Worm (Caenorhabditis elegans): ENCODE results near the gene pam-1.

pam-1 gene

DNA sequence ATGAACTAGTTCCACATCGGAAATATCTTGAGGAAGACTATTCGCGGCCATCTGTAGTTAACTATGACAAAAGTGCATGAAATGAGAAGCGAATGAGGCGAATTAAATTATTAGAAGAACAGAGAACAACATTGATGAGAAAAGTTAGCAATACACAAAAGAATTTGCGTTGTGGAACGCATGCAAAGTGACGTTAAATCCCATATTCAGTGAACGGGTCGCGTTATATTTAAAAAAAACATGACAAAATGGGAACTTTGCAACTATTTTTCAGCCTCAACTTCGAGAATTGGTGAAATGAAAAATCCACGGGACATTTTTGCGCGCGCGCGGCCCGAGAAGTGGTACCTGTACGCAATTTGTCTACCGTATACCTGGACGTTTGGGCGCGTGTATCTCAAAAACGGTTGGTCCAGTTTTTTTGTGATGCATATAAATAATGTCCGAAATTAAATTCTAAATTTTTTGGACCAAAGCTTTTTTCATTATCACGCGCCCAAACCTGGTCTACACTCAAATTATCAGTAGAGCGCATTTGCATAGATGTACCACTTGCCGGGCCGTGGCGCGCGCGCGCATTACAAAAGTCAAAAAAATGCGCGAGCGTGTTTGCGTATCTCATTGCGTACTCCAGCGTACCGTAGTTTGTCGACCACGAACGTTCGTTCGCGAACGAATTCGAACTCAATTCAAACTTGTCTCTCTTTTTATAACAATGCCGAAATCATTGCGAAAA lies 2.6 kb downstream of the pam-1 start, which contains the start of the genes cdd-2 and oef-1:
TSS of gene cdd-2 (minus strand) at position 51 of the 736 bp plus-strand sequence.
TSS of gene oef-1 (plus strand) at position 575 of the 736 bp plus-strand sequence.
- TF ChIP-seq nhr-85 (tag) (no peak), nhr-90 (tag; optimal IDR thresholded peaks at IDR 0.05; ENCODE audit: poor library complexity) (no peak), elt-2 (tag; optimal IDR thresholded peaks at IDR 0.05) (no peak), lin-39 (tag; optimal IDR thresholded peaks at IDR 0.05) (no peak), pag-3 (tag; optimal IDR thresholded peaks at IDR 0.05; ENCODE audit: borderline replicate concordance, insufficient read depth) (no peak), nhr-71 (tag; optimal IDR thresholded peaks at IDR 0.05) (no peak), zip-4 (GFP tag; optimal IDR thresholded peaks at IDR 0.05) (no peak)

DNA sequence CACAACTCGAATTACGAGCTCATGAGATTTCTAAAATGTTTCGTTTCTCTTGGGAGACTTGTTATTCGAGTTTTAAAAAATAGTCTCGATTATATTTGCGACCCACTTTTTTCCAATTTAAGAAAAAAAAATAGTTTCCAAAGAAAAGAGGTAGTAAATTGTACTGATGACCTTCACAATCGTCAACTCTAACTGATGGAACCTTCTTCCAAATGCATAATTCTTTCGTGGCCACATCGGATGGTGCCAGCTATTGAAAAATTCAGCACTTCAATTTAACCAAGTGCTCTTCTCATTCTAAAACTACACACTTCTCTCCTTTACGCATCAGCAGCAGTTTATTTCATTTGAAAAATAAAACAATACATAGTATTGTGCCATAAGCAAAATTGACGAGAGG lies 7.0 kb downstream of the pam-1 start:
- TF ChIP-seq mab-9 (GFP tag; IDR thresholded peaks at IDR 0.05) (0 out of 2 replicates have a peak, but pooled peaks have one; percentile 3), zip-4 (GFP tag; optimal IDR thresholded peaks at IDR 0.05) (no peak)

DNA sequence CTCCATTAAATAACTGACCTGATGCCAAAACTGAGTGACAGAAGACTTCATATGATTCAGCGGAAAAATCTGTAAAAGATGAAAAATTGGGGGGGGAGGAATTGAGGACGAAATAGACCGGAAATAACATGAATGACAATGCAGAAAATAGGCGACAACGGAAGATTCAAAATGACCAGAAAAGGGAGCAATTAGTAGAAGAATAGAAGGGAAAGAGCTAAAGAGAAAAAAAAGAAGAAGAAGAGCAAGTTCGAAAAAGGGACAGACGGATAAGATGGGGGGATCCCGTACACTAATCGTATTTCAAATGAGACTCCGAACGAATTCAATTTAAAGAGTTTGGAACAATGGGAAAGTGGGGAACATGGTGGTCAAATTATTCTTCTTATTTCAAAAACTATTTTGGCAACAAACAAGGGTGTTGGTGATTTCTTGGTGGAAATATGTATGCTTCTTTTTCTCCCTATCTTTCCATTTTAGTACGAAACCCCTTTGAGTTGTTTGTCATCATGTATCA lies 8.1 kb downstream of the pam-1 start, which contains the start of gene R05G6.10:
TSS of gene R05G6.10 (minus strand) at position 51 of the 517 bp plus-strand sequence.
- peak; percentile 49 for TF ChIP-seq lin-14 (GFP tag; optimal IDR thresholded peaks at IDR 0.05)
- no peak for TF ChIP-seq C16A3.4 (tag; optimal IDR thresholded peaks at IDR 0.05)

DNA sequence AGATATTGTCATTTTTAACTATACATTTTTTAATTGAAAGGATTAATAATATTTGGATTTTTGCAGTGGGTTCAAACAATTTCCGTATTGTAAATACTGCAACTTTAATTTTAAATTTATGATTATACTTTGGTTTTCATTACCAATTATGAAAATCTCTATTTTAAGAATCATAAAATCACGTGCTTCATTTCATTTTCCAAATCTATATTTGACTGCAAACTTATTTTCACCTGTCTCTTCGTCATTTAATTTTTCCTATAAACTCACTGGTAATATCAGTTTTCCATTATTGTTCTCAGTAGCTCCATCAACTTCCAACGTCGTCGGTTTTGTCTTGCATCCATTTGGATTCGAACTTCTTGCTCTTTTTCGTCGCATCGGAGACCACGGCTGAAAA lies 18.3 kb downstream of the pam-1 start, which contains the start of gene R05G6.1:
TSS of gene R05G6.1 (plus strand) at position 301 of the 400 bp plus-strand sequence.
- TF ChIP-seq vab-15 (tag; optimal IDR thresholded peaks at IDR 0.05) (no peak), hlh-4 (tag; optimal IDR thresholded peaks at IDR 0.05) (peak; percentile 44)

DNA sequence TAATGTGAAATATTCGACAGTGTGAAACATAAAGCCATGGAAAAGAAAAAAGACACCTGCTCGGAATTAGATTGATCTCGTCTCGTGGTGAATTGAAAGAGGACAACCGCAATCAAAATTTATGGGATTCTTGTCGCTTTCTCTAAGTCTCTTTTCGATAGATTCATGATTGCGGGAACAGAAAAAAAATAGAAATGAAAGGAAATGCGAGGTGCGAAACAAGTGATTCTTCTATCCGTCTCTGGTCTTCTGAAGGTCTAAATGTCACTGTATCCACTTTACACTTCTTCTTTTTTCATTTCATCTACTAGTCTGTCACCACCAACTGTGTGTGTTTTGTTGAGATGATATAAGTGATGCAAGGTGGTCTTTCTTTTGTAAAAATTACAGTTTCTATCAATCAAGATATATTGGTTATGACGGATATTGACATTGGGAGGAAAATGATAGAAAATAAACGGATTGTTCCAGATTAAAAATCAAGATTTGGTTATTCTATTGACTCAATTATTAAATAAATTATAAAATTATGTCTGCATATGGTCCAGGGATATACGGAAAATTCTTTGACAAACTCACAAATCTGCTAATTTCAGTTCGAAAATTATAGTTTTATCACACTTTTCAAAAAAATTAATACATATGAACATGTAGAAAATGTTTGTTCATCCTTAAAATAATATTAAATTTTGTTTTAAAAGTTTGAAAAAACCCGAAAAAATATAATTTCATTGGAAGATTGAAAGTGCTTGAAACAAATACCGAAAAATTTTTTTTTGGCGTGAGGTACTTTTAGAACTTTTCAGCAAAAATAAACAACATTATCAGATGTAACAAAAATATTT lies 20.2 kb downstream of the pam-1 start:
- peak in 1 of 2 experiments; percentile 4 for TF ChIP-seq mdl-1 (tag; optimal IDR thresholded peaks at IDR 0.05)
- peak; percentile 56 for TF ChIP-seq snu-23 (GFP tag; optimal IDR thresholded peaks at IDR 0.05)
- TF ChIP-seq mep-1 (tag; optimal IDR thresholded peaks at IDR 0.05) = peak; percentile 26
- TF ChIP-seq efl-3 (GFP tag; optimal IDR thresholded peaks at IDR 0.05) = no peak
- TF ChIP-seq lin-14 (GFP tag; optimal IDR thresholded peaks at IDR 0.05) = peak; percentile 79
- TF ChIP-seq nhr-71 (tag; optimal IDR thresholded peaks at IDR 0.05) = peak; percentile 34
- TF ChIP-seq rnt-1 (tag; optimal IDR thresholded peaks at IDR 0.05) = no peak
- peak; percentile 40 for TF ChIP-seq dsc-1 (tag; optimal IDR thresholded peaks at IDR 0.05)
- TF ChIP-seq elt-2 (tag; optimal IDR thresholded peaks at IDR 0.05) = no peak
- TF ChIP-seq lsy-2 (tag; optimal IDR thresholded peaks at IDR 0.05) = peak in 1 of 2 experiments; percentile 44
- no peak for TF ChIP-seq efl-1 (optimal IDR thresholded peaks at IDR 0.05)
- peak in 1 of 2 experiments; percentile 1 for TF ChIP-seq efl-1 (GFP tag; optimal IDR thresholded peaks at IDR 0.05 in 1 of 2)
- TF ChIP-seq blmp-1 (tag; optimal IDR thresholded peaks at IDR 0.05) = peak; percentile 87
- TF ChIP-seq C04F5.9 (tag; optimal IDR thresholded peaks at IDR 0.05) = no peak
- peak in 3 of 6 experiments; percentile 2 to 59 (median 12) for TF ChIP-seq elt-3 (tag; optimal IDR thresholded peaks at IDR 0.05)
- no peak for TF ChIP-seq fkh-10 (GFP tag; optimal IDR thresholded peaks at IDR 0.05)
- no peak for TF ChIP-seq tlp-1 (tag; optimal IDR thresholded peaks at IDR 0.05)
- peak; percentile 87 for TF ChIP-seq nhr-85 (tag)
- no peak for TF ChIP-seq sptf-1 (tag; optimal IDR thresholded peaks at IDR 0.05)
- TF ChIP-seq ztf-11 (tag; optimal IDR thresholded peaks at IDR 0.05) = no peak
- TF ChIP-seq nhr-20 (tag; optimal IDR thresholded peaks at IDR 0.05) = peak; percentile 30

All from whole organism, L1 larva.